Fruit fly (Drosophila melanogaster) whole organism, embryonic: Measurements from ENCODE around the gene CAH4.

Experiments used
- ATbp ChIP-seq: fragments of 200-800 bp; sonication (Bioruptor generic); optimal IDR thresholded peaks from 2 replicates; lab custom pipeline; 2017; ENCODE audit warnings: missing biosample characterization, mild to moderate bottlenecking, missing genetic modification characterization, missing genetic modification reagents
- Atf-2 ChIP-seq: fragments of 200-800 bp; sonication (Bioruptor generic); optimal IDR thresholded peaks from 2 replicates; lab custom pipeline; 2016; ENCODE audit warnings: missing biosample characterization, missing genetic modification characterization
- Bdp1 ChIP-seq: fragments of 200-800 bp; sonication (Bioruptor generic); optimal IDR thresholded peaks from 3 replicates; lab custom pipeline; 2016; ENCODE audit warnings: missing biosample characterization, missing genetic modification characterization
- CG12236 ChIP-seq: fragments of 200-800 bp; sonication (Bioruptor generic); optimal IDR thresholded peaks from 2 replicates; lab custom pipeline; 2016; ENCODE audit warnings: missing biosample characterization, missing genetic modification characterization
- CG1233 ChIP-seq: fragments of 200-800 bp; sonication (Bioruptor generic); optimal IDR thresholded peaks from 4 replicates; lab custom pipeline; 2018; ENCODE audit warnings: missing biosample characterization, mild to moderate bottlenecking, missing genetic modification characterization
- CG12391 ChIP-seq: fragments of 200-800 bp; sonication (Bioruptor generic); optimal IDR thresholded peaks from 3 replicates; lab custom pipeline; 2018; ENCODE audit warnings: missing biosample characterization, mild to moderate bottlenecking, missing genetic modification characterization, moderate library complexity
- CG14710 ChIP-seq: fragments of 200-800 bp; sonication (Bioruptor generic); optimal IDR thresholded peaks from 3 replicates; lab custom pipeline; 2019; ENCODE audit warnings: missing biosample characterization, mild to moderate bottlenecking, missing genetic modification characterization, moderate library complexity
- CG17186 ChIP-seq: fragments of 200-800 bp; sonication (Bioruptor generic); optimal IDR thresholded peaks from 3 replicates; lab custom pipeline; 2017; ENCODE audit warnings: missing biosample characterization, missing genetic modification reagents, missing genetic modification characterization
- CG1832 ChIP-seq: fragments of 200-800 bp; sonication (Bioruptor generic); optimal IDR thresholded peaks from 2 replicates; lab custom pipeline; 2017; ENCODE audit warnings: missing biosample characterization, mild to moderate bottlenecking, missing genetic modification characterization, inconsistent platforms
- CG3847 ChIP-seq: fragments of 200-800 bp; sonication (Bioruptor generic); IDR thresholded peaks from 2 replicates; pipeline ENCODE4 v1.3.6; 2022; ENCODE audit warnings: missing biosample characterization, missing genetic modification characterization
- CG42726 ChIP-seq: fragments of 200-800 bp; sonication (Bioruptor generic); IDR thresholded peaks from 2 replicates; pipeline ENCODE4 v1.3.6; 2022; ENCODE audit warnings: missing biosample characterization, missing genetic modification characterization; ENCODE audit not compliant: partially characterized antibody
- CG4282 ChIP-seq: fragments of 200-800 bp; sonication (Bioruptor generic); optimal IDR thresholded peaks from 2 replicates; lab custom pipeline; 2016; ENCODE audit warnings: missing biosample characterization, missing genetic modification characterization
- CG4730 ChIP-seq: fragments of 200-800 bp; sonication (Bioruptor generic); IDR thresholded peaks from 2 replicates; pipeline ENCODE4 v1.3.6; 2022; ENCODE audit warnings: missing biosample characterization, missing genetic modification characterization
- CG6272 ChIP-seq: fragments of 200-800 bp; sonication (Bioruptor generic); IDR thresholded peaks from 2 replicates; pipeline ENCODE4 v1.3.6; 2022; ENCODE audit warnings: missing biosample characterization, missing genetic modification characterization
- CG6689 ChIP-seq: fragments of 200-800 bp; sonication (Bioruptor generic); IDR thresholded peaks from 2 replicates; pipeline ENCODE4 v1.3.6; 2022; ENCODE audit warnings: missing biosample characterization, missing genetic modification characterization
- CG6765 ChIP-seq: fragments of 200-800 bp; sonication (Bioruptor generic); optimal IDR thresholded peaks from 3 replicates; lab custom pipeline; 2017; ENCODE audit warnings: missing biosample characterization, mild to moderate bottlenecking, missing genetic modification characterization
- CG7786 ChIP-seq: fragments of 200-800 bp; sonication (Bioruptor generic); optimal IDR thresholded peaks from 2 replicates; lab custom pipeline; 2016; ENCODE audit warnings: missing biosample characterization, missing genetic modification characterization
- CG7928 ChIP-seq: fragments of 200-800 bp; sonication (Bioruptor generic); optimal IDR thresholded peaks from 2 replicates; lab custom pipeline; 2017; ENCODE audit warnings: missing biosample characterization, mild to moderate bottlenecking, missing genetic modification characterization
- CG8388 ChIP-seq: fragments of 200-800 bp; sonication (Bioruptor generic); optimal IDR thresholded peaks from 2 replicates; lab custom pipeline; 2019; ENCODE audit warnings: missing biosample characterization, mild to moderate bottlenecking, missing genetic modification characterization, moderate library complexity
- CoRest ChIP-seq: fragments of 200-800 bp; sonication (Bioruptor generic); optimal IDR thresholded peaks from 3 replicates; lab custom pipeline; 2018; ENCODE audit warnings: missing biosample characterization, mild to moderate bottlenecking, missing genetic modification characterization, moderate library complexity
- D19A ChIP-seq: fragments of 200-800 bp; optimal IDR thresholded peaks from 3 replicates; lab custom pipeline; 2019; ENCODE audit warnings: missing biosample characterization, mild to moderate bottlenecking, missing genetic modification characterization, moderate library complexity
- D19B ChIP-seq: fragments of 200-800 bp; sonication (Bioruptor generic); optimal IDR thresholded peaks from 2 replicates; lab custom pipeline; 2017; ENCODE audit warnings: missing biosample characterization, mild to moderate bottlenecking, missing genetic modification characterization
- Dbx ChIP-seq: fragments of 200-800 bp; sonication (Bioruptor generic); IDR thresholded peaks from 3 replicates; pipeline ENCODE4 v1.3.6; 2022; ENCODE audit warnings: missing biosample characterization, missing genetic modification characterization
- Dll ChIP-seq: fragments of 200-800 bp; sonication (Bioruptor generic); IDR thresholded peaks from 4 replicates; pipeline ENCODE4 v1.3.6; 2022; ENCODE audit warnings: missing biosample characterization, missing genetic modification characterization; ENCODE audit not compliant: partially characterized antibody
- Dref ChIP-seq: fragments of 200-800 bp; sonication (Bioruptor generic); IDR thresholded peaks from 2 replicates; pipeline ENCODE4 v1.3.6; 2022; ENCODE audit warnings: missing biosample characterization, missing genetic modification characterization
- GATAe ChIP-seq: fragments of 200-800 bp; sonication (Bioruptor generic); conservative IDR thresholded peaks from 2 replicates; pipeline ENCODE4 v1.3.6; 2022; ENCODE audit warnings: missing biosample characterization, missing genetic modification characterization
- Gsc ChIP-seq: fragments of 200-800 bp; sonication (Bioruptor generic); IDR thresholded peaks from 2 replicates; pipeline ENCODE4 v1.3.6; 2022; ENCODE audit warnings: missing biosample characterization, missing genetic modification characterization
- Hr51 ChIP-seq, 2 experiments: fragments of 200-800 bp; sonication (Bioruptor generic); optimal IDR thresholded peaks; 2 replicates in 1 of 2; 3 replicates in 1 of 2; lab custom pipeline; 2016 to 2018; ENCODE audit warnings: missing biosample characterization in 2 of 2, missing genetic modification characterization in 2 of 2, mild to moderate bottlenecking in 1 of 2, moderate library complexity in 1 of 2
- MTF-1 ChIP-seq: fragments of 200-800 bp; sonication (Bioruptor generic); optimal IDR thresholded peaks from 2 replicates; lab custom pipeline; 2018; ENCODE audit warnings: missing biosample characterization, mild to moderate bottlenecking, missing genetic modification characterization, borderline replicate concordance
- NK7.1 ChIP-seq: fragments of 200-800 bp; sonication (Bioruptor generic); optimal IDR thresholded peaks from 3 replicates; lab custom pipeline; 2016; ENCODE audit warnings: missing biosample characterization, missing genetic modification characterization
- Six4 ChIP-seq: fragments of 200-800 bp; sonication (Bioruptor generic); optimal IDR thresholded peaks from 2 replicates; lab custom pipeline; 2016; ENCODE audit warnings: missing biosample characterization, missing genetic modification characterization
- Taf1 ChIP-seq: fragments of 200-800 bp; sonication (Bioruptor generic); IDR thresholded peaks from 2 replicates; pipeline ENCODE4 v1.3.6; 2022; ENCODE audit warnings: missing biosample characterization, missing genetic modification characterization
- Tbp ChIP-seq: fragments of >200 bp; optimal IDR thresholded peaks from 2 replicates; lab custom pipeline; 2018; ENCODE audit warnings: missing biosample characterization, missing genetic modification characterization
- bowl ChIP-seq: fragments of 200-800 bp; sonication (Bioruptor generic); IDR thresholded peaks from 2 replicates; pipeline ENCODE4 v1.3.6; 2022; ENCODE audit warnings: missing biosample characterization, missing genetic modification characterization
- cg ChIP-seq: fragments of 200-800 bp; sonication (Bioruptor generic); optimal IDR thresholded peaks from 3 replicates; lab custom pipeline; 2019; ENCODE audit warnings: missing biosample characterization, mild to moderate bottlenecking, missing genetic modification characterization, moderate library complexity
- corto ChIP-seq: fragments of 200-800 bp; sonication (Bioruptor generic); optimal IDR thresholded peaks from 2 replicates; lab custom pipeline; 2016; ENCODE audit warnings: missing biosample characterization, mild to moderate bottlenecking, missing genetic modification characterization, moderate library complexity
- crol ChIP-seq: fragments of 200-800 bp; sonication (Bioruptor generic); IDR thresholded peaks from 2 replicates; pipeline ENCODE4 v1.3.6; 2022; ENCODE audit warnings: missing biosample characterization, missing genetic modification characterization
- dysf ChIP-seq: fragments of 200-800 bp; sonication (Bioruptor generic); IDR thresholded peaks from 3 replicates; pipeline ENCODE4 v1.3.6; 2022; ENCODE audit warnings: missing biosample characterization, missing genetic modification characterization
- esg ChIP-seq: fragments of 200-800 bp; sonication (Bioruptor generic); conservative IDR thresholded peaks from 2 replicates; pipeline ENCODE4 v1.3.6; 2022; ENCODE audit warnings: missing biosample characterization, missing genetic modification characterization
- fd102C ChIP-seq: fragments of 200-800 bp; sonication (Bioruptor generic); optimal IDR thresholded peaks from 2 replicates; lab custom pipeline; 2018; ENCODE audit warnings: missing biosample characterization, mild to moderate bottlenecking, missing genetic modification characterization, moderate library complexity
- fd3F ChIP-seq: fragments of 200-800 bp; sonication (Bioruptor generic); optimal IDR thresholded peaks from 2 replicates; lab custom pipeline; 2018; ENCODE audit warnings: missing biosample characterization, mild to moderate bottlenecking, missing genetic modification characterization, moderate library complexity
- inv ChIP-seq: fragments of 200-800 bp; sonication (Bioruptor generic); IDR thresholded peaks from 2 replicates; pipeline ENCODE4 v1.3.6; 2022; ENCODE audit warnings: missing biosample characterization, missing genetic modification characterization; ENCODE audit not compliant: partially characterized antibody
- pzg ChIP-seq: fragments of 200-800 bp; sonication (Bioruptor generic); optimal IDR thresholded peaks from 3 replicates; lab custom pipeline; 2018; ENCODE audit warnings: missing biosample characterization, mild to moderate bottlenecking, missing genetic modification characterization, moderate library complexity
- run ChIP-seq: fragments of 200-800 bp; sonication (Bioruptor generic); optimal IDR thresholded peaks from 3 replicates; lab custom pipeline; 2018; ENCODE audit warnings: missing biosample characterization, mild to moderate bottlenecking, missing genetic modification characterization
- salm ChIP-seq: fragments of 200-800 bp; sonication (Bioruptor generic); optimal IDR thresholded peaks from 2 replicates; lab custom pipeline; 2018; ENCODE audit warnings: missing biosample characterization, mild to moderate bottlenecking, missing genetic modification characterization
- slbo ChIP-seq: fragments of 200-800 bp; sonication (Bioruptor generic); IDR thresholded peaks from 2 replicates; pipeline ENCODE4 v1.3.6; 2022; ENCODE audit warnings: missing biosample characterization, missing genetic modification characterization
- sob ChIP-seq: fragments of 200-800 bp; sonication (Bioruptor generic); IDR thresholded peaks from 2 replicates; pipeline ENCODE4 v1.3.6; 2022; ENCODE audit warnings: missing biosample characterization, missing genetic modification characterization
- sug ChIP-seq: fragments of 200-800 bp; optimal IDR thresholded peaks from 2 replicates; lab custom pipeline; 2019; ENCODE audit warnings: missing biosample characterization, mild to moderate bottlenecking, missing genetic modification characterization, moderate library complexity
- tgo ChIP-seq: fragments of 200-800 bp; sonication (Bioruptor generic); IDR thresholded peaks from 3 replicates; pipeline ENCODE4 v1.3.6; 2022; ENCODE audit warnings: missing biosample characterization, missing genetic modification characterization
- wdn ChIP-seq: fragments of 200-800 bp; sonication (Bioruptor generic); IDR thresholded peaks from 2 replicates; pipeline ENCODE4 v1.3.6; 2022; ENCODE audit warnings: missing biosample characterization, missing genetic modification characterization

CAH4 gene

DNA sequence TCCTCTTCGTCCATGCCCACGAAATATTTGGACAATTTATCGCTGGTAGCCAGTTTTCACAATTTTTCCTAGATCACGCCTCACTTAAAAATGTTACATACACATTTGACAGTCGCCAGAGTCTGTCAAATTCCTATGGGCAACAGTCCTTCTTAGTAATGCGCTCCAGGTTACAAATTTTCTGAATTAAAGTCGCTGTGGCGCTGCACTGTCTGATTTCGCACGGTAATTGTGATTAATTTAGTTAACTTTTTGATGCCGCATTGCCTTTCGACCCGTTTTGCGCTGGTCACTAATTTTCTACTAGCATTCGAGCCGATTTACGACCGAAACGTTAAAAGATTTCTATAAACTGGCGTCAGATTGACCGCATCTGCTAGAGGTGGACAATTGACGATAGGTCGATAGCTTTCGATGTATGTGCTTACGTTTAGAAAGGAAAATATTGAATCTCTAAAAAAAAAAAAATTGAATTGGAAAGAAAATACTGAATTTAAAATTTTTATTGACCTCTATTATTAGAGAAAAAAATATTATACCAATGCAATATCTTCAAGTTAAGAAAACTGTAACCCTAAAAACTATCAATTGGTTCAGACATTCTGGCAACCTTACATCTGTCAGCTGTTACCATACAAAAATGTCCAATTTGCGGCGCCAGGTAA is 43.6 kb downstream of the CAH4 start, which contains the start of the genes lili and CG34150 (continued):
- TF ChIP-seq MTF-1 (GFP tag; lab: Kevin White, UChicago) (no peak), wdn (no peak), inv (GFP tag; lab: Robert Waterston, UW) (peak; percentile 73), corto (no peak), Bdp1 (GFP tag; lab: Kevin White, UChicago) (peak; percentile 61), CG7928 (peak; percentile 54), run (no peak), CG7786 (peak; percentile 74), Dbx (GFP tag; lab: Robert Waterston, UW) (peak; percentile 82), salm (tag; lab: Kevin White, UChicago) (no peak), fd102C (no peak), bowl (GFP tag; lab: Robert Waterston, UW) (no peak), CG1233 (GFP tag; lab: Kevin White, UChicago) (peak; percentile 64), sob (GFP tag; lab: Robert Waterston, UW) (peak; percentile 86), fd3F (peak; percentile 67), CoRest (tag; lab: Kevin White, UChicago) (peak; percentile 85), Hr51 (GFP tag; optimal IDR thresholded peaks at IDR 0.05; lab: Kevin White, UChicago) (peak; percentile 64 to 75), slbo (GFP tag; lab: Robert Waterston, UW) (peak; percentile 86), Gsc (GFP tag; lab: Robert Waterston, UW) (no peak), pzg (GFP tag; lab: Kevin White, UChicago) (peak; percentile 60), esg (GFP tag; lab: Robert Waterston, UW) (peak; percentile 64), D19B (GFP tag; lab: Kevin White, UChicago) (peak; percentile 19), CG6272 (GFP tag; lab: Robert Waterston, UW) (peak; percentile 72), sug (tag; lab: Kevin White, UChicago) (peak; percentile 82), dysf (peak; percentile 66), CG4730 (GFP tag; lab: Robert Waterston, UW) (peak; percentile 60), CG4282 (GFP tag; lab: Kevin White, UChicago) (no peak), Taf1 (peak; percentile 77), Atf-2 (GFP tag; lab: Kevin White, UChicago) (peak; percentile 62), crol (GFP tag; lab: Robert Waterston, UW) (no peak), tgo (peak; percentile 72), NK7.1 (peak; percentile 6), D19A (tag; lab: Kevin White, UChicago) (no peak), CG42726 (GFP tag; lab: Robert Waterston, UW) (peak; percentile 56; the same call in 1 of the 2 replicates), GATAe (GFP tag; lab: Robert Waterston, UW) (no peak), CG8388 (GFP tag; lab: Kevin White, UChicago) (peak; percentile 55), CG12236 (GFP tag; lab: Kevin White, UChicago) (peak; percentile 42), CG1832 (GFP tag; lab: Kevin White, UChicago) (no peak), Six4 (GFP tag; lab: Kevin White, UChicago) (peak; percentile 77), CG3847 (GFP tag; lab: Robert Waterston, UW) (peak; percentile 89), CG12391 (tag; lab: Kevin White, UChicago) (peak; percentile 93), Dref (GFP tag; lab: Robert Waterston, UW) (peak; percentile 74), CG17186 (GFP tag; lab: Kevin White, UChicago) (peak; percentile 19), cg (GFP tag; lab: Kevin White, UChicago) (no peak), CG14710 (tag; lab: Kevin White, UChicago) (peak; percentile 91), Tbp (GFP tag; lab: Kevin White, UChicago) (no peak), CG6765 (GFP tag; lab: Kevin White, UChicago) (peak; percentile 10), CG6689 (GFP tag; lab: Robert Waterston, UW) (peak; percentile 80), ATbp (GFP tag; lab: Kevin White, UChicago) (no peak), Dll (GFP tag; lab: Robert Waterston, UW) (peak; percentile 88)
